Worm (Caenorhabditis elegans) whole organism, young adult: Measurements from ENCODE around the gene F28F8.9.

ENCODE experiments used
- B0019.2 ChIP-seq: fragments of 200-800 bp; sonication (Bioruptor generic); conservative IDR thresholded peaks from 2 replicates; pipeline ENCODE4 v1.3.6; 2022; ENCODE audit warnings: missing genetic modification reagents, missing genetic modification characterization, missing compliant biosample characterization
- C17E4.6 ChIP-seq: fragments of 200-800 bp; sonication (Bioruptor generic); IDR thresholded peaks from 2 replicates; pipeline ENCODE4 v1.3.6; 2022; ENCODE audit warnings: missing genetic modification reagents, missing genetic modification characterization, missing compliant biosample characterization
- F49E8.2 ChIP-seq: sonication (generic microtip); optimal IDR thresholded peaks from 3 replicates; lab custom pipeline; 2017; ENCODE audit warnings: missing genetic modification characterization, mild to moderate bottlenecking, missing compliant biosample characterization, antibody characterized with exemption, moderate library complexity; ENCODE audit not compliant: insufficient read depth
- F55B11.4 ChIP-seq: sonication (generic microtip); optimal IDR thresholded peaks from 2 replicates; lab custom pipeline; 2016; ENCODE audit warnings: missing compliant biosample characterization, missing genetic modification characterization, borderline replicate concordance; ENCODE audit not compliant: insufficient read depth
- F57A8.1 ChIP-seq: fragments of 200-800 bp; sonication (Bioruptor generic); optimal IDR thresholded peaks from 2 replicates; lab custom pipeline; 2018; ENCODE audit warnings: mild to moderate bottlenecking, missing genetic modification characterization, moderate library complexity, missing compliant biosample characterization
- K12H6.12 ChIP-seq: fragments of 200-800 bp; sonication (Bioruptor generic); optimal IDR thresholded peaks from 2 replicates; lab custom pipeline; 2018; ENCODE audit warnings: mild to moderate bottlenecking, missing genetic modification characterization, missing compliant biosample characterization
- T07F8.4 ChIP-seq: sonication (generic microtip); optimal IDR thresholded peaks from 2 replicates; lab custom pipeline; 2016; ENCODE audit warnings: mild to moderate bottlenecking, missing genetic modification characterization, moderate library complexity, missing compliant biosample characterization
- atf-7 ChIP-seq: sonication (generic microtip); optimal IDR thresholded peaks from 2 replicates; lab custom pipeline; 2017; ENCODE audit warnings: mild to moderate bottlenecking, missing genetic modification characterization, missing compliant biosample characterization
- attf-3 ChIP-seq: fragments of 200-800 bp; sonication (Bioruptor generic); conservative IDR thresholded peaks from 2 replicates; pipeline ENCODE4 v1.3.6; 2022; ENCODE audit warnings: missing genetic modification reagents, missing genetic modification characterization, missing compliant biosample characterization
- attf-5 ChIP-seq: fragments of 200-800 bp; sonication (Bioruptor generic); optimal IDR thresholded peaks from 2 replicates; lab custom pipeline; 2018; ENCODE audit warnings: mild to moderate bottlenecking, missing genetic modification characterization, missing compliant biosample characterization
- bed-2 ChIP-seq: fragments of 200-800 bp; sonication (Bioruptor generic); IDR thresholded peaks from 2 replicates; pipeline ENCODE4 v1.3.6; 2022; ENCODE audit warnings: missing genetic modification reagents, missing genetic modification characterization, missing compliant biosample characterization
- ceh-58 ChIP-seq: fragments of 200-800 bp; sonication (Bioruptor generic); IDR thresholded peaks from 2 replicates; pipeline ENCODE4 v1.3.6; 2022; ENCODE audit warnings: missing genetic modification characterization, missing compliant biosample characterization
- ceh-79 ChIP-seq: sonication (generic microtip); optimal IDR thresholded peaks from 2 replicates; lab custom pipeline; 2017; ENCODE audit warnings: mild to moderate bottlenecking, missing genetic modification characterization, missing compliant biosample characterization
- ceh-91 ChIP-seq: fragments of 200-800 bp; sonication (Bioruptor generic); IDR thresholded peaks from 2 replicates; pipeline ENCODE4 v1.3.6; 2022; ENCODE audit warnings: missing genetic modification reagents, missing genetic modification characterization, missing compliant biosample characterization
- efl-1 ChIP-seq: fragments of 150-350 bp; optimal IDR thresholded peaks from 2 replicates; lab custom pipeline; 2014; ENCODE audit warnings: missing biosample characterization, missing genetic modification reagents, missing genetic modification characterization
- ekl-4 ChIP-seq: fragments of 200-800 bp; sonication (Bioruptor generic); IDR thresholded peaks from 2 replicates; pipeline ENCODE4 v1.3.6; 2022; ENCODE audit warnings: missing genetic modification reagents, missing genetic modification characterization, missing compliant biosample characterization
- gei-17 ChIP-seq: fragments of 200-800 bp; sonication (Bioruptor generic); optimal IDR thresholded peaks from 2 replicates; lab custom pipeline; 2018; ENCODE audit warnings: mild to moderate bottlenecking, missing genetic modification characterization, missing compliant biosample characterization
- hlh-26 ChIP-seq: fragments of 200-800 bp; sonication (Bioruptor generic); conservative IDR thresholded peaks from 2 replicates; pipeline ENCODE4 v1.3.6; 2022; ENCODE audit warnings: missing genetic modification reagents, missing genetic modification characterization, missing compliant biosample characterization
- hmg-1.2 ChIP-seq: fragments of 200-800 bp; sonication (Bioruptor generic); IDR thresholded peaks from 2 replicates; pipeline ENCODE4 v1.3.6; 2022; ENCODE audit warnings: missing genetic modification reagents, missing genetic modification characterization, missing compliant biosample characterization
- hmg-20 ChIP-seq: fragments of 200-800 bp; sonication (Bioruptor generic); IDR thresholded peaks from 2 replicates; pipeline ENCODE4 v1.3.6; 2022; ENCODE audit warnings: missing genetic modification reagents, missing genetic modification characterization, missing compliant biosample characterization
- lag-1 ChIP-seq: fragments of 200-800 bp; sonication (Bioruptor generic); IDR thresholded peaks from 2 replicates; pipeline ENCODE4 v1.3.6; 2022; ENCODE audit warnings: missing genetic modification reagents, missing genetic modification characterization, missing compliant biosample characterization
- let-526 ChIP-seq: fragments of 200-800 bp; sonication (Bioruptor generic); IDR thresholded peaks from 2 replicates; pipeline ENCODE4 v1.3.6; 2022; ENCODE audit warnings: missing genetic modification reagents, missing genetic modification characterization, missing compliant biosample characterization
- lin-40 ChIP-seq: sonication (generic microtip); optimal IDR thresholded peaks from 2 replicates; lab custom pipeline; 2016; ENCODE audit warnings: missing genetic modification characterization, mild to moderate bottlenecking, missing compliant biosample characterization, missing genotype, missing genetic modification reagents
- madf-10 ChIP-seq: sonication (generic microtip); optimal IDR thresholded peaks from 2 replicates; lab custom pipeline; 2016; ENCODE audit warnings: mild to moderate bottlenecking, missing genetic modification characterization, missing compliant biosample characterization
- madf-6 ChIP-seq: fragments of 200-800 bp; sonication (Bioruptor generic); IDR thresholded peaks from 2 replicates; pipeline ENCODE4 v1.3.6; 2022; ENCODE audit warnings: missing genetic modification reagents, missing genetic modification characterization, missing compliant biosample characterization
- mcd-1 ChIP-seq: fragments of 200-800 bp; sonication (Bioruptor generic); IDR thresholded peaks from 2 replicates; pipeline ENCODE4 v1.3.6; 2022; ENCODE audit warnings: missing genetic modification reagents, missing genetic modification characterization, missing compliant biosample characterization
- nfya-1 ChIP-seq: sonication (generic microtip); optimal IDR thresholded peaks from 2 replicates; lab custom pipeline; 2017; ENCODE audit warnings: antibody characterized with exemption, missing compliant biosample characterization, missing genetic modification characterization, borderline replicate concordance; ENCODE audit not compliant: insufficient read depth
- nhr-80 ChIP-seq: sonication (generic microtip); optimal IDR thresholded peaks from 2 replicates; lab custom pipeline; 2016; ENCODE audit warnings: missing genetic modification characterization, missing compliant biosample characterization
- rcor-1 ChIP-seq: fragments of 200-800 bp; sonication (Bioruptor generic); IDR thresholded peaks from 2 replicates; pipeline ENCODE4 v1.3.6; 2022; ENCODE audit warnings: missing genetic modification reagents, missing genetic modification characterization, missing compliant biosample characterization
- snpc-1.3 ChIP-seq: sonication (generic microtip); optimal IDR thresholded peaks from 2 replicates; lab custom pipeline; 2017; ENCODE audit warnings: missing genetic modification characterization, mild to moderate bottlenecking, missing compliant biosample characterization, antibody characterized with exemption, moderate library complexity, missing genotype, missing genetic modification reagents; ENCODE audit not compliant: insufficient read depth
- snpc-3.4 ChIP-seq: sonication (generic microtip); optimal IDR thresholded peaks from 2 replicates; lab custom pipeline; 2017; ENCODE audit warnings: missing genetic modification characterization, mild to moderate bottlenecking, missing compliant biosample characterization, antibody characterized with exemption, moderate library complexity, missing genotype, missing genetic modification reagents
- snpc-4 ChIP-seq, 5 experiments: fragments of 150-350 bp in 1 of 5; sonication (generic microtip) in 4 of 5; optimal IDR thresholded peaks; 2 replicates each; lab custom pipeline; 2014 to 2018; ENCODE audit warnings: missing genetic modification characterization in 5 of 5, missing biosample characterization in 3 of 5, antibody characterized with exemption in 2 of 5, mild to moderate bottlenecking in 2 of 5, missing compliant biosample characterization in 2 of 5, missing genotype in 2 of 5, moderate library complexity in 2 of 5, missing genetic modification reagents in 1 of 5
- tlf-1 ChIP-seq: fragments of 200-800 bp; sonication (Bioruptor generic); optimal IDR thresholded peaks from 2 replicates; lab custom pipeline; 2018; ENCODE audit warnings: mild to moderate bottlenecking, missing genetic modification characterization, missing compliant biosample characterization
- ztf-18 ChIP-seq: sonication (generic microtip); optimal IDR thresholded peaks from 2 replicates; lab custom pipeline; 2016; ENCODE audit warnings: missing genotype, mild to moderate bottlenecking, missing genetic modification characterization, missing compliant biosample characterization
- ztf-22 ChIP-seq: fragments of 200-800 bp; sonication (Bioruptor generic); optimal IDR thresholded peaks from 2 replicates; lab custom pipeline; 2018; ENCODE audit warnings: mild to moderate bottlenecking, missing genetic modification characterization, moderate library complexity, missing compliant biosample characterization

F28F8.9 gene

ce11 chrV:15575305-15575704 lies 3.2 kb downstream of the F28F8.9 start, which contains the start of gene mdt-28:
Gene mdt-28, minus strand, starts transcription at chrV:15575405.
- TF ChIP-seq hmg-20 (GFP tag; lab: Robert Waterston, UW) (no peak), madf-6 (no peak), rcor-1 (no peak), atf-7 (tag; lab: Kevin White, UChicago) (no peak), efl-1 (GFP tag; lab: Kevin White, UChicago) (no peak), bed-2 (GFP tag; lab: Robert Waterston, UW) (no peak), ceh-58 (GFP tag; lab: Robert Waterston, UW) (no peak), lin-40 (tag; lab: Kevin White, UChicago) (no peak), F57A8.1 (GFP tag; lab: Kevin White, UChicago) (no peak), nhr-80 (tag; lab: Kevin White, UChicago) (no peak), F55B11.4 (tag; lab: Kevin White, UChicago) (no peak), T07F8.4 (tag; lab: Kevin White, UChicago) (no peak), C17E4.6 (GFP tag; lab: Robert Waterston, UW) (no peak), hlh-26 (GFP tag; lab: Robert Waterston, UW) (no peak), ztf-22 (GFP tag; lab: Kevin White, UChicago) (no peak), ceh-91 (no peak), snpc-3.4 (no peak), hmg-1.2 (no peak)
- TF ChIP-seq, all 124 proteins: peak for 0

ce11 chrV:15572613-15573012 lies 5.9 kb downstream of the F28F8.9 start, which contains the start of gene fbxa-94:
Gene fbxa-94, plus strand, starts transcription at chrV:15572913.
- TF ChIP-seq let-526 (GFP tag; lab: Robert Waterston, UW) = no peak
- no peak for TF ChIP-seq T07F8.4 (tag; lab: Kevin White, UChicago)
- TF ChIP-seq lag-1 (GFP tag; lab: Robert Waterston, UW) = no peak
- no peak for TF ChIP-seq hmg-20 (GFP tag; lab: Robert Waterston, UW)
- TF ChIP-seq F49E8.2 (tag; lab: Kevin White, UChicago) = no peak
- no peak for TF ChIP-seq attf-3 (GFP tag; lab: Robert Waterston, UW)
- no peak for TF ChIP-seq gei-17 (GFP tag; lab: Kevin White, UChicago)
- no peak for TF ChIP-seq madf-10 (tag; lab: Kevin White, UChicago)
- TF ChIP-seq attf-5 (GFP tag; lab: Kevin White, UChicago) = no peak
- no peak for TF ChIP-seq tlf-1
- no peak for TF ChIP-seq B0019.2 (GFP tag; lab: Robert Waterston, UW)
- no peak for TF ChIP-seq mcd-1
- TF ChIP-seq snpc-1.3 (tag; lab: Kevin White, UChicago) = no peak
- TF ChIP-seq efl-1 (GFP tag; lab: Kevin White, UChicago) = no peak
- TF ChIP-seq ekl-4 (GFP tag; lab: Robert Waterston, UW) = no peak
- TF ChIP-seq snpc-4 (GFP tag; optimal IDR thresholded peaks at IDR 0.05; lab: Kevin White, UChicago) = no peak
- TF ChIP-seq snpc-4 (tag; optimal IDR thresholded peaks at IDR 0.05; lab: Kevin White, UChicago) = no peak
- TF ChIP-seq ceh-79 = no peak
- no peak for TF ChIP-seq K12H6.12 (tag; lab: Kevin White, UChicago)
- TF ChIP-seq ztf-18 = no peak
- TF ChIP-seq nfya-1 (tag; lab: Kevin White, UChicago) = no peak
